Fruit fly (Drosophila melanogaster) whole organism, wandering third instar larva: ENCODE measurements around the gene ec.
"Not testable (repeated sequence)": the region's sequence is repeated elsewhere in the genome, so short reads cannot be mapped to it uniquely, and the experiment has no call there.

Experiments
- Abd-B ChIP-seq: fragments of >200 bp; optimal IDR thresholded peaks from 2 replicates; lab custom pipeline; 2017; ENCODE audit warnings: missing biosample characterization, missing genetic modification characterization
- CG32264 ChIP-seq: fragments of 200-800 bp; sonication (Bioruptor generic); optimal IDR thresholded peaks from 2 replicates; lab custom pipeline; 2016; ENCODE audit warnings: missing biosample characterization, missing genetic modification characterization
- CG9705 ChIP-seq: fragments of 200-800 bp; sonication (Bioruptor generic); optimal IDR thresholded peaks from 2 replicates; lab custom pipeline; 2018; ENCODE audit warnings: missing biosample characterization, mild to moderate bottlenecking, missing genetic modification characterization
- Dfd ChIP-seq: fragments of >200 bp; optimal IDR thresholded peaks from 2 replicates; lab custom pipeline; 2017; ENCODE audit warnings: missing biosample characterization, missing genetic modification characterization
- Dif ChIP-seq: fragments of 200-275, 200-300 bp; sonication (Bioruptor generic); optimal IDR thresholded peaks from 2 replicates; lab custom pipeline; 2018; ENCODE audit warnings: missing biosample characterization, missing genetic modification characterization; ENCODE audit not compliant: partially characterized antibody
- GATAd ChIP-seq: sonication (Bioruptor generic); optimal IDR thresholded peaks from 2 replicates; lab custom pipeline; 2016; ENCODE audit warnings: missing biosample characterization, missing genetic modification characterization
- HLH106 ChIP-seq: fragments of 200-800 bp; optimal IDR thresholded peaks from 3 replicates; lab custom pipeline; 2019; ENCODE audit warnings: missing biosample characterization, mild to moderate bottlenecking, missing genetic modification characterization, moderate library complexity
- Hnf4 ChIP-seq: fragments of 200-800 bp; sonication (Bioruptor generic); optimal IDR thresholded peaks from 2 replicates; lab custom pipeline; 2016; ENCODE audit warnings: missing biosample characterization, mild to moderate bottlenecking, missing genetic modification characterization
- Hr78 ChIP-seq: fragments of >200 bp; optimal IDR thresholded peaks from 2 replicates; lab custom pipeline; 2017; ENCODE audit warnings: missing biosample characterization, missing genetic modification characterization
- Hr83 ChIP-seq: fragments of 200-300 bp; sonication (Bioruptor generic); optimal IDR thresholded peaks from 2 replicates; lab custom pipeline; 2016; ENCODE audit warnings: missing biosample characterization, mild to moderate bottlenecking, missing genetic modification characterization, moderate library complexity; ENCODE audit not compliant: poor library complexity, severe bottlenecking
- Jra ChIP-seq: sonication (Bioruptor generic); optimal IDR thresholded peaks from 2 replicates; lab custom pipeline; 2016; ENCODE audit warnings: missing biosample characterization, missing genetic modification characterization
- Mio ChIP-seq: sonication (Bioruptor generic); optimal IDR thresholded peaks from 2 replicates; lab custom pipeline; 2016; ENCODE audit warnings: missing biosample characterization, missing genetic modification characterization
- Myc ChIP-seq: fragments of >200 bp; optimal IDR thresholded peaks from 2 replicates; lab custom pipeline; 2017
- N ChIP-seq: fragments of >200 bp; optimal IDR thresholded peaks from 2 replicates; lab custom pipeline; 2018; ENCODE audit warnings: missing biosample characterization, missing external identifiers, missing genetic modification characterization
- Rel ChIP-seq, 2 experiments: fragments of 200-800 bp; sonication (Bioruptor generic) in 1 of 2; optimal IDR thresholded peaks; 2 replicates in 1 of 2; 3 replicates in 1 of 2; lab custom pipeline; 2016 to 2019; ENCODE audit warnings: mild to moderate bottlenecking in 2 of 2, missing biosample characterization in 2 of 2, missing genetic modification characterization in 2 of 2, moderate library complexity in 1 of 2
- Sp1 ChIP-seq: fragments of 200-800 bp; sonication (Bioruptor generic); optimal IDR thresholded peaks from 3 replicates; lab custom pipeline; 2019; ENCODE audit warnings: missing biosample characterization, mild to moderate bottlenecking, missing genetic modification characterization, moderate library complexity
- Vsx2 ChIP-seq: fragments of 200-300, 225-300 bp; sonication (Bioruptor generic); optimal IDR thresholded peaks from 2 replicates; lab custom pipeline; 2018; ENCODE audit warnings: missing biosample characterization, missing genetic modification characterization; ENCODE audit not compliant: partially characterized antibody
- brk ChIP-seq: fragments of 200-800 bp; sonication (Bioruptor generic); optimal IDR thresholded peaks from 2 replicates; lab custom pipeline; 2016; ENCODE audit warnings: missing biosample characterization, mild to moderate bottlenecking, missing genetic modification characterization
- dl ChIP-seq, 2 experiments: fragments of 175-275, 200-275 bp in 1 of 2; fragments of 200-275 bp in 1 of 2; sonication (Bioruptor generic); optimal IDR thresholded peaks; lab custom pipeline; 2018; ENCODE audit warnings: mild to moderate bottlenecking in 2 of 2, missing biosample characterization in 2 of 2, missing genetic modification characterization in 2 of 2, moderate library complexity in 2 of 2; ENCODE audit not compliant: partially characterized antibody in 2 of 2, insufficient read depth in 1 of 2
- dmrt93B ChIP-seq: fragments of 200-800 bp; sonication (Bioruptor generic); optimal IDR thresholded peaks from 2 replicates; lab custom pipeline; 2018; ENCODE audit warnings: missing biosample characterization, mild to moderate bottlenecking, missing genetic modification characterization
- dsf ChIP-seq: sonication (Bioruptor generic); optimal IDR thresholded peaks from 2 replicates; lab custom pipeline; 2016; ENCODE audit warnings: missing biosample characterization, missing genetic modification characterization, borderline replicate concordance
- ey ChIP-seq: fragments of 200-800 bp; sonication (Bioruptor generic); optimal IDR thresholded peaks from 2 replicates; lab custom pipeline; 2016; ENCODE audit warnings: missing biosample characterization, missing genetic modification characterization
- foxo ChIP-seq, 2 experiments: fragments of 200-800 bp; sonication (Bioruptor generic); optimal IDR thresholded peaks; 2 replicates in 1 of 2; 3 replicates in 1 of 2; lab custom pipeline; 2016 to 2017; ENCODE audit warnings: missing biosample characterization in 2 of 2, missing genetic modification characterization in 2 of 2
- h ChIP-seq: fragments of 200-800 bp; sonication (Bioruptor generic); optimal IDR thresholded peaks from 3 replicates; lab custom pipeline; 2016; ENCODE audit warnings: missing biosample characterization, mild to moderate bottlenecking, missing genetic modification characterization
- jim ChIP-seq: fragments of 175-275, 200-325 bp; sonication (Bioruptor generic); optimal IDR thresholded peaks from 2 replicates; lab custom pipeline; 2016; ENCODE audit warnings: missing biosample characterization, mild to moderate bottlenecking, missing genetic modification characterization
- lola ChIP-seq: fragments of >200 bp; optimal IDR thresholded peaks from 2 replicates; lab custom pipeline; 2017; ENCODE audit warnings: missing biosample characterization, missing genetic modification characterization
- psq ChIP-seq: fragments of 200-800 bp; sonication (Bioruptor generic); optimal IDR thresholded peaks from 3 replicates; lab custom pipeline; 2017; ENCODE audit warnings: missing biosample characterization, mild to moderate bottlenecking, missing genetic modification characterization, moderate library complexity
- tai ChIP-seq: sonication (Bioruptor generic); optimal IDR thresholded peaks from 2 replicates; lab custom pipeline; 2016; ENCODE audit warnings: missing biosample characterization, missing genetic modification characterization
- usp ChIP-seq: fragments of >200 bp; optimal IDR thresholded peaks from 2 replicates; lab custom pipeline; 2017; ENCODE audit warnings: missing biosample characterization, missing genetic modification characterization
- woc ChIP-seq: sonication (Bioruptor generic); optimal IDR thresholded peaks from 2 replicates; lab custom pipeline; 2016; ENCODE audit warnings: missing biosample characterization, mild to moderate bottlenecking, missing genetic modification characterization

ec gene

DNA sequence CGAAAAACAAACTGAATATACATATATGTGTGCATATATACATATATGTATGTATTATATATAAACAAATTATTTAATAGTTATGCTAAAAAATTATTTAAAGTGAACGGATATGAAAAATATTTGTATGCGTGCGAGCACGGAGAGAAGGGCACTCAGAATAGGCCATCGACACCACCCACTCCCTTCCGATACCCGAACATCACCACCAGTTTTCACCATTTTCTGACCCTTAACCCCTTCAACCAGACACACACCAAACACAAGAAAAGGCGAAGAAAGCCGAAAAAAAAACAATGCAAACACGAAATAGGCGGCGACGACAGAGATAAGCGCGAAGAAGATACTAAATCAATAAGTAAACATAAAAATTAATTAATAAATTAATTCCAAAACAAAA, 22.2 kb upstream of the ec start:
- TF ChIP-seq dsf (no peak), Myc (lab: Kevin White, UChicago) (no peak), ey (GFP tag; lab: Kevin White, UChicago) (no peak), psq (GFP tag; lab: Kevin White, UChicago) (no peak), Dif (GFP tag; lab: Kevin White, UChicago) (no peak), Sp1 (GFP tag; lab: Kevin White, UChicago) (no peak), jim (GFP tag; lab: Kevin White, UChicago) (no peak), Jra (no peak), Mio (GFP tag; lab: Kevin White, UChicago) (no peak), usp (GFP tag; lab: Kevin White, UChicago) (no peak), h (GFP tag; lab: Kevin White, UChicago) (no peak)

DNA sequence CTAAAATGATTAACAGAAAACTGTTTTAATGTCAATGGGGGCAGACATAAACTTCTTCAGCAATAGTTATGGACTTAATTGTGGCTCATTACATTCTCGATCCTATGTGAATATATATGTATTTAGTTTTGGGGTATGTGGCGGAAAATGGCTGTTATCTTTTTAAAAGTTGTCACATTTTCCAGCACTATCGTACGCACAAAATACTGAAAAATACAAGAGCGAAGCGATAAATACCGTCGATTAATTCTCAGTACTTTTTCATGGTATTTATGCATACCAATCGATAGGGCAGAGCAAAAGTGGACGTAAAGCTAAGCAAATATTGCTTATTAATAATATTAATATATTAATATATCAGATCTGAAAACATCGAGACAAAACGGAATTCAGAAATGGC, 21.7 kb upstream of the ec start, which contains the start of gene HIP-R:
HIP-R (plus strand) TSS at position 201 of the 400 bp plus-strand sequence.
- TF ChIP-seq Hnf4, dmrt93B, Hr83: not testable (repeated sequence)

DNA sequence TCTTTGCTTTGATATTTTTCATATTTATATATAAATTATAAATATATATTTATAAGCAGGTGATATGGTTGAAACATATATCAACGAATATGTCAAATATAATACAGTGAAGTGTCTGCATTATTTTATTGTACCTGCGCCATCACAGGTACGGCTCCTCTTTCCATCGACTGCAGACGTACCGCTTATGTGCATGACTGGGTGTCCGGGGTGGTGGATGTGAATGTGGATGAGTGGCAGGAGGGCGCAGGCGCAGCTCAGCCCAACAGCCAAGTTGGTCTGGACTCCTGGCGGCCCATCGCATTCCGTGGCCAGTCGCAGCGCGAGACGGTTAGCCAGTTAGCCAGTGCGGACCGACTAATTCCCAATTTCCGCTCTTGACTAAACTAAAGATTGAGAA, 18.6 kb upstream of the ec start, which contains the start of gene Crg-1:
Crg-1 (plus strand) TSS at position 301 of the 400 bp plus-strand sequence.
- TF ChIP-seq Dfd (GFP tag; lab: Kevin White, UChicago); Hr83; Vsx2 (GFP tag; lab: Kevin White, UChicago): not testable (repeated sequence)

DNA sequence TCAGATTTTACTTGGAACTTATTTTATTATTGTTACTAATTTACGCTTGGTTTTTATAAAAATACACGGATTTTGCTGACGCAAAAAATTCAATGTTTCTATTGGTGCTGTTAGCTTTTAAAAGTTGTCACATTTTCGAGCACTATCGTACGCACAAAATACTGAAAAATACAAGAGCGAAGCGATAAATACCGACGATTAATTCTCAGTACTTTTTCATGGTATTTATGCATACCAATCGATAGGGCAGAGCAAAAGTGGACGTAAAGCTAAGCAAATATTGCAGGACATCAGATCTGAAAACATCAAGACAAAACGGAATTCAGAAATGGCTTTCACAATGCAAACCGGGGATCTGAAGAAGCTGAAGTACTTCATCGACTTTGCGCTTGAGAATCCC, 12.6 kb upstream of the ec start, which contains the start of gene HIP:
HIP (plus strand) TSS at position 232 of the 400 bp plus-strand sequence.
- TF ChIP-seq foxo (GFP tag; optimal IDR thresholded peaks at IDR 0.05; lab: Kevin White, UChicago); Abd-B (GFP tag; lab: Kevin White, UChicago); Mio (GFP tag; lab: Kevin White, UChicago): not testable (repeated sequence)
- TF ChIP-seq, all 38 proteins: peak for 0; not testable (repeated sequence) for 38

DNA sequence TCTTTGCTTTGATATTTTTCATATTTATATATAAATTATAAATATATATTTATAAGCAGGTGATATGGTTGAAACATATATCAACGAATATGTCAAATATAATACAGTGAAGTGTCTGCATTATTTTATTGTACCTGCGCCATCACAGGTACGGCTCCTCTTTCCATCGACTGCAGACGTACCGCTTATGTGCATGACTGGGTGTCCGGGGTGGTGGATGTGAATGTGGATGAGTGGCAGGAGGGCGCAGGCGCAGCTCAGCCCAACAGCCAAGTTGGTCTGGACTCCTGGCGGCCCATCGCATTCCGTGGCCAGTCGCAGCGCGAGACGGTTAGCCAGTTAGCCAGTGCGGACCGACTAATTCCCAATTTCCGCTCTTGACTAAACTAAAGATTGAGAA, 9.5 kb upstream of the ec start, which contains the start of gene fd3F:
fd3F (plus strand) TSS at position 301 of the 400 bp plus-strand sequence.
- TF ChIP-seq CG32264; tai (GFP tag; lab: Kevin White, UChicago); CG9705 (GFP tag; lab: Kevin White, UChicago): not testable (repeated sequence)

DNA sequence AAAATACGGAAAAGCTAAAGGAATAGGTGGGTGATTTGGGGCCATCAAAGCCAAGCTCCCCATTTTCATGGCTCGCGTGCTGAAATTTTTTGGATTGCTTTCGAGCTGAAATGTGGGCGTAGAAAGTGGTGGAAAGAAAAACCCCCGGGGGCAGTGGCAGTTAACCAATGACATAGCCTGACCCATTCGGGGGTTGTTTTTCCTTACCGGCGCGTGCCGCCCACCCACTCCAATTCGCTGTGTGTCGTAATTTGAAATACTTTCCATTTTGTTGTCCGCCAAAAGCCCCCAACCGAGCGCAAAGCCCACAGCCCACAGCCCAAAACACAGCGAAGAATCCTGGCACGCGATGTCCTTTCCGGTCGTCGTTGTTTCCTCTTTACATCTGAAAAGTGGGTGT, 3.0 kb upstream of the ec start:
- TF ChIP-seq brk (GFP tag; lab: Kevin White, UChicago) (no peak), jim (GFP tag; lab: Kevin White, UChicago) (no peak), HLH106 (tag; lab: Kevin White, UChicago) (no peak), Rel (GFP tag; optimal IDR thresholded peaks at IDR 0.05; lab: Kevin White, UChicago) (no peak), Rel (tag; optimal IDR thresholded peaks at IDR 0.05; lab: Kevin White, UChicago) (no peak), woc (GFP tag; lab: Kevin White, UChicago) (no peak), Hr83 (no peak), CG32264 (no peak), GATAd (GFP tag; lab: Kevin White, UChicago) (no peak), lola (GFP tag; lab: Kevin White, UChicago) (no peak), N (GFP tag; lab: Kevin White, UChicago) (no peak), dl (GFP tag; optimal IDR thresholded peaks at IDR 0.05; lab: Kevin White, UChicago; ENCODE audit: insufficient read depth in 1 of 2, partially characterized antibody in 2 of 2) (no peak), Hr78 (GFP tag; lab: Kevin White, UChicago) (no peak), h (GFP tag; lab: Kevin White, UChicago) (no peak), Sp1 (GFP tag; lab: Kevin White, UChicago) (no peak), Jra (no peak)
